Worm (Caenorhabditis elegans) whole organism, L3 larva: ENCODE results near the gene str-155.
A peak's percentile ranks its signal among the peaks of the same experiment; 100 is the strongest.

ENCODE experiments used
- R02D3.7 ChIP-seq: fragments of 150-350 bp; optimal IDR thresholded peaks from 2 replicates; lab custom pipeline; 2014; ENCODE audit warnings: missing biosample characterization, missing genetic modification characterization
- aly-2 ChIP-seq: fragments of 150-350 bp; optimal IDR thresholded peaks from 2 replicates; lab custom pipeline; 2014; ENCODE audit warnings: missing biosample characterization, missing genetic modification characterization
- ceh-16 ChIP-seq: sonication (generic microtip); optimal IDR thresholded peaks from 2 replicates; lab custom pipeline; 2017; ENCODE audit warnings: missing biosample characterization, missing genetic modification characterization
- ceh-28 ChIP-seq: fragments of 150-350 bp; optimal IDR thresholded peaks from 2 replicates; lab custom pipeline; 2014; ENCODE audit warnings: missing biosample characterization, missing genetic modification reagents, missing genetic modification characterization
- ceh-9 ChIP-seq: sonication (generic microtip); optimal IDR thresholded peaks from 2 replicates; lab custom pipeline; 2018; ENCODE audit warnings: missing biosample characterization, missing genetic modification characterization
- egl-27 ChIP-seq: sonication (generic microtip); optimal IDR thresholded peaks from 4 replicates; lab custom pipeline; 2017; ENCODE audit warnings: missing biosample characterization, missing genetic modification reagents, missing genetic modification characterization
- elt-2 ChIP-seq: sonication (generic microtip); optimal IDR thresholded peaks from 2 replicates; lab custom pipeline; 2016; ENCODE audit warnings: missing genetic modification reagents, mild to moderate bottlenecking, missing genetic modification characterization, missing compliant biosample characterization
- elt-3 ChIP-seq, 3 experiments: fragments of 150-350 bp in 1 of 3; sonication (generic microtip) in 2 of 3; optimal IDR thresholded peaks; 2 replicates in 2 of 3; 4 replicates in 1 of 3; lab custom pipeline; 2014 to 2017; ENCODE audit warnings: missing biosample characterization in 3 of 3, missing genetic modification characterization in 3 of 3
- eor-1 ChIP-seq, 2 experiments: fragments of 150-350 bp; optimal IDR thresholded peaks; 2 replicates each; lab custom pipeline; 2014 to 2018; ENCODE audit warnings: missing biosample characterization in 2 of 2, missing genetic modification characterization in 2 of 2
- jun-1 ChIP-seq: fragments of 150-350 bp; optimal IDR thresholded peaks from 2 replicates; lab custom pipeline; 2014; ENCODE audit warnings: missing biosample characterization, missing genetic modification reagents, missing genetic modification characterization
- lin-39 ChIP-seq: fragments of 150-350 bp; optimal IDR thresholded peaks from 2 replicates; lab custom pipeline; 2018; ENCODE audit warnings: missing biosample characterization, missing genetic modification reagents, missing genetic modification characterization
- mdl-1 ChIP-seq: fragments of 150-350 bp; optimal IDR thresholded peaks from 2 replicates; lab custom pipeline; 2014; ENCODE audit warnings: missing biosample characterization, missing genetic modification characterization
- nfya-1 ChIP-seq: sonication (generic microtip); optimal IDR thresholded peaks from 2 replicates; lab custom pipeline; 2017; ENCODE audit warnings: missing genetic modification characterization, mild to moderate bottlenecking, missing compliant biosample characterization, antibody characterized with exemption, moderate library complexity; ENCODE audit not compliant: insufficient read depth
- nhr-11 ChIP-seq: fragments of 150-350 bp; optimal IDR thresholded peaks from 2 replicates; lab custom pipeline; 2014; ENCODE audit warnings: missing biosample characterization, missing genetic modification characterization
- nhr-12 ChIP-seq: fragments of 150-350 bp; optimal IDR thresholded peaks from 2 replicates; lab custom pipeline; 2014; ENCODE audit warnings: missing biosample characterization, missing genetic modification characterization
- nhr-23 ChIP-seq: fragments of 150-350 bp; optimal IDR thresholded peaks from 2 replicates; lab custom pipeline; 2014; ENCODE audit warnings: missing biosample characterization, missing genetic modification reagents, missing genetic modification characterization
- nhr-237 ChIP-seq: fragments of 150-350 bp; optimal IDR thresholded peaks from 2 replicates; lab custom pipeline; 2014; ENCODE audit warnings: missing biosample characterization, missing genetic modification characterization
- nhr-25 ChIP-seq: sonication (generic microtip); optimal IDR thresholded peaks from 2 replicates; lab custom pipeline; 2017; ENCODE audit warnings: missing biosample characterization, missing genetic modification characterization
- nhr-28 ChIP-seq: fragments of 150-350 bp; optimal IDR thresholded peaks from 2 replicates; lab custom pipeline; 2014; ENCODE audit warnings: missing biosample characterization, missing genetic modification characterization
- nhr-43 ChIP-seq: sonication (generic microtip); optimal IDR thresholded peaks from 2 replicates; lab custom pipeline; 2016; ENCODE audit warnings: mild to moderate bottlenecking, missing genetic modification characterization, missing compliant biosample characterization; ENCODE audit not compliant: poor library complexity, severe bottlenecking
- nhr-76 ChIP-seq: fragments of 150-350 bp; sonication (generic microtip); optimal IDR thresholded peaks from 5 replicates; lab custom pipeline; 2014; ENCODE audit warnings: missing biosample characterization, missing genetic modification characterization
- nhr-77 ChIP-seq: fragments of 150-350 bp; optimal IDR thresholded peaks from 2 replicates; lab custom pipeline; 2014; ENCODE audit warnings: missing biosample characterization, missing genetic modification characterization
- pqm-1 ChIP-seq: fragments of 150-350 bp; optimal IDR thresholded peaks from 2 replicates; lab custom pipeline; 2017; ENCODE audit warnings: missing biosample characterization, missing genetic modification characterization, inconsistent platforms
- sea-2 ChIP-seq: fragments of 150-350 bp; sonication (generic microtip); optimal IDR thresholded peaks from 4 replicates; lab custom pipeline; 2014; ENCODE audit warnings: missing biosample characterization, missing genetic modification reagents, missing genetic modification characterization
- snpc-4 ChIP-seq: fragments of 150-350 bp; optimal IDR thresholded peaks from 2 replicates; lab custom pipeline; 2014; ENCODE audit warnings: missing biosample characterization, missing genetic modification characterization
- unc-39 ChIP-seq: sonication (generic microtip); optimal IDR thresholded peaks from 4 replicates; lab custom pipeline; 2017; ENCODE audit warnings: missing biosample characterization, missing genetic modification characterization
- unc-62 ChIP-seq: fragments of 150-350 bp; sonication (generic microtip); optimal IDR thresholded peaks from 4 replicates; lab custom pipeline; 2014; ENCODE audit warnings: missing biosample characterization, missing genetic modification reagents, missing genetic modification characterization
- ztf-11 ChIP-seq: fragments of 150-350 bp; optimal IDR thresholded peaks from 2 replicates; lab custom pipeline; 2014; ENCODE audit warnings: missing biosample characterization, missing genetic modification characterization
- ztf-4 ChIP-seq: fragments of 150-350 bp; optimal IDR thresholded peaks from 2 replicates; lab custom pipeline; 2014; ENCODE audit warnings: missing biosample characterization, missing genetic modification characterization

Gene str-155

ce11 chrIV:4930754-4931322 is 15.0 kb downstream of the str-155 start:
- TF ChIP-seq nhr-237 (tag; lab: Kevin White, UChicago) (no peak), nhr-25 (tag; lab: Kevin White, UChicago) (peak; percentile 24), nhr-43 (peak; percentile 65), snpc-4 (tag; lab: Kevin White, UChicago) (peak; percentile 95), aly-2 (tag; lab: Kevin White, UChicago) (no peak), lin-39 (tag; lab: Kevin White, UChicago) (no peak), nfya-1 (tag; lab: Kevin White, UChicago) (peak; percentile 23), elt-2 (peak; percentile 4)
- TF ChIP-seq, all 47 proteins: peak for 5

ce11 chrIV:4934103-4934502 is 18.3 kb downstream of the str-155 start, which contains the start of gene str-153:
Gene str-153, plus strand, starts transcription at chrIV:4934403.
- TF ChIP-seq unc-62 (GFP tag; lab: Kevin White, UChicago), result no peak
- no peak for TF ChIP-seq sea-2 (GFP tag; lab: Kevin White, UChicago)
- no peak for TF ChIP-seq nhr-76 (tag; lab: Kevin White, UChicago)
- TF ChIP-seq ceh-16 (tag; lab: Kevin White, UChicago), result no peak
- no peak for TF ChIP-seq nhr-28 (tag; lab: Kevin White, UChicago)
- no peak for TF ChIP-seq snpc-4 (tag; lab: Kevin White, UChicago)
- TF ChIP-seq, all 47 proteins: peak for 0

- TF ChIP-seq pqm-1 (tag; lab: Kevin White, UChicago) (peak; percentile 30), nhr-43 (no peak), sea-2 (GFP tag; lab: Kevin White, UChicago) (no peak), elt-2 (peak; percentile 57)
These were observed 21.9 kb downstream of the str-155 start, which contains the start of gene fbxa-86 for ce11 chrIV:4937647-4938046. Gene fbxa-86, minus strand, starts transcription at chrIV:4938013.

- no peak for TF ChIP-seq lin-39 (tag; lab: Kevin White, UChicago)
- no peak for TF ChIP-seq snpc-4 (tag; lab: Kevin White, UChicago)
These were observed 22.9 kb downstream of the str-155 start, which contains the start of gene str-168 for ce11 chrIV:4938664-4939063. Gene str-168, plus strand, starts transcription at chrIV:4938964.

ce11 chrIV:4941681-4942080 is 25.9 kb downstream of the str-155 start, which contains the start of gene Y9C9A.5:
Gene Y9C9A.5, plus strand, starts transcription at chrIV:4941981.
- TF ChIP-seq eor-1 (tag; optimal IDR thresholded peaks at IDR 0.05; lab: Kevin White, UChicago) (no peak), nfya-1 (tag; lab: Kevin White, UChicago) (no peak)

ce11 chrIV:4945771-4946170 is 30.0 kb downstream of the str-155 start, which contains the start of gene str-169:
Gene str-169, plus strand, starts transcription at chrIV:4946071.
- TF ChIP-seq unc-39 (tag; lab: Kevin White, UChicago) (no peak), ceh-9 (no peak), R02D3.7 (tag; lab: Kevin White, UChicago) (no peak)

- TF ChIP-seq ztf-4 (tag; lab: Kevin White, UChicago) (no peak), mdl-1 (tag; lab: Kevin White, UChicago) (no peak), ceh-16 (tag; lab: Kevin White, UChicago) (no peak), nhr-11 (no peak), aly-2 (tag; lab: Kevin White, UChicago) (no peak), sea-2 (GFP tag; lab: Kevin White, UChicago) (no peak), ztf-11 (tag; lab: Kevin White, UChicago) (no peak), nhr-43 (no peak), R02D3.7 (tag; lab: Kevin White, UChicago) (no peak), pqm-1 (tag; lab: Kevin White, UChicago) (no peak), ceh-28 (tag; lab: Kevin White, UChicago) (no peak), nhr-23 (tag; lab: Kevin White, UChicago) (no peak), jun-1 (tag; lab: Kevin White, UChicago) (no peak), nhr-12 (no peak), nhr-77 (no peak), egl-27 (no peak), elt-3 (tag; optimal IDR thresholded peaks at IDR 0.05; lab: Kevin White, UChicago) (no peak), ceh-9 (no peak)
These were observed 38.1 kb downstream of the str-155 start, which contains the start of gene str-163 for ce11 chrIV:4953887-4954286. Gene str-163, plus strand, starts transcription at chrIV:4954187.
